Worm (Caenorhabditis elegans): ENCODE results near the gene pld-1.

Gene pld-1

DNA sequence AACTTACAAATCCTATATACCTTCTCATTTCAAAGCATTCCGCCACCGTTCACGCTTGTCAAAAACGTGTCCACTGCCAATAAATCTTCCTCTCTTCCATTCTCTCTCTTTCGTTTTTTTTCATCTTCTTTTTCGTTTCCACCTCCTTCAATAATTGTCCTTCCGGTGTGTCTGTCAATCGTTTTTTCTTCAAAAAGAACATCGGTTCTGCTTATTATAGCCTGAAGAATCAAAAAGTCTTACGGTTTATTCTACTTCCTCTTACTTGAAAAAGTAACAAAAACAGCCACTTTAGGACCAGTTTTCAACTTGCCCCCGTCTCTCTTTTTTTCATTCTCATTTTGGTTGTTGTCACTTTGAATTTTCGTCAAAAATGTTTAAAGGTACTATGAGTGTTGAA, 42.2 kb downstream of the pld-1 start:
- TF ChIP-seq ahr-1 (tag; optimal IDR thresholded peaks at IDR 0.05): no peak
- TF ChIP-seq ceh-48 (tag; optimal IDR thresholded peaks at IDR 0.05): no peak
- TF ChIP-seq C38D4.7 (GFP tag; optimal IDR thresholded peaks at IDR 0.05): no peak
- TF ChIP-seq ets-4 (tag; optimal IDR thresholded peaks at IDR 0.05): no peak
- no peak for TF ChIP-seq unc-86 (tag; optimal IDR thresholded peaks at IDR 0.05)

DNA sequence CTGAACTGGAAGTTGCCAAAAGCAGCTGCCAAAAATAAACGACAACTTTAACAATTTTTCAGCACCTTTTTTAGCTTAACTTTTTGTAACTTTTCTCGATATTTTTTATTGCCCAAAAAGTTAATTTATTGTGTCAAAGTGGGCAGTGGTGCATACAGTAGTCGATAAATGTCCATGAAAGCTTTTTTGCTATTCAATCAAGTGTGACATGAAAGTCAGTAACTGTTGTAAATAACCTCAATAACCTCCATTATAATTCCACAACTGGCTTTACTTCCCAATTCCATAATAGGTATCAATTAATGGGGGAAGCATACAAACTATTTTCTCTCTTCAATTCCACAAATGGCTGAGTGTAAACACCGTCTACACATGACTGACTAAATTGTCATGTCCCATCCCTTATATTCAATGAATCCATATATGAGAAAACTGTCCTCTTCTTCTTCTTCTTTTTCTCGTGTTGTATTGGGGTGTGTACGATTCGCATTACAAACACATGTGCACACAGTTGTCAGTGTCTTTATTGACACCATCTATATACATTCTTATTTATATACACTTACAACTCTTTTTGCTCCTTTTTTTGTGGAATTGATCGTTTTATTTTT, 43.2 kb downstream of the pld-1 start:
- peak; percentile 18 for TF ChIP-seq ceh-31 (tag; optimal IDR thresholded peaks at IDR 0.05)
- no peak for TF ChIP-seq hlh-13 (GFP tag; optimal IDR thresholded peaks at IDR 0.05)
- no peak for TF ChIP-seq ceh-48 (tag; optimal IDR thresholded peaks at IDR 0.05)
- no peak for TF ChIP-seq ceh-9 (tag; optimal IDR thresholded peaks at IDR 0.05)
- no peak for TF ChIP-seq ceh-6 (GFP tag; optimal IDR thresholded peaks at IDR 0.05)
- TF ChIP-seq hlh-15 (tag; optimal IDR thresholded peaks at IDR 0.05): no peak
- TF ChIP-seq elt-4 (tag; optimal IDR thresholded peaks at IDR 0.05): no peak

DNA sequence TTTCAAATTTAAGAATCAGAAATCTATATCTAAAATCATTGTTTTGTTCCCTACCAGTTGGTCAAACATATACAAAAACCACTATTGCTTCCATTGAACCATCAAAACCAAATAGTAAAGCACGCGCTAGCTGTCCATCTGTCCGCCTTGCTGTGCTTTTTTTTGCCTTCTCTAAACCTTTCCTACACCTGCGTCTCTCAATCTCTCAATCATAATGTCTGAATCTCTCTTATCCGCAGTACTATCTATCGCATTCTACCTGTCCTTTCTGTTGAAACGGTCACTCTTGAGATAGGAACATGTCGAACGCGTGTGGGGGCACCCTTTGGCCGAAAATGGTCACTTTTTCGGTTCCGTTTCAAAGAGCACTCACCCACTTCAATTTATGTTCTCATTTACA, 44.2 kb downstream of the pld-1 start:
- TF ChIP-seq unc-42 (tag; optimal IDR thresholded peaks at IDR 0.05) (no peak), lin-11 (tag; optimal IDR thresholded peaks at IDR 0.05) (no peak), pat-9 (tag; optimal IDR thresholded peaks at IDR 0.05) (no peak), hlh-15 (tag; optimal IDR thresholded peaks at IDR 0.05) (no peak), nfya-1 (tag; optimal IDR thresholded peaks at IDR 0.05) (peak; percentile 24), zip-5 (tag; optimal IDR thresholded peaks at IDR 0.05) (no peak), elt-2 (tag; optimal IDR thresholded peaks at IDR 0.05) (peak; percentile 74), ets-4 (tag; optimal IDR thresholded peaks at IDR 0.05) (no peak), ttx-3 (tag; optimal IDR thresholded peaks at IDR 0.05) (no peak), dmd-4 (tag; optimal IDR thresholded peaks at IDR 0.05; ENCODE audit: borderline replicate concordance) (no peak), ceh-9 (tag; optimal IDR thresholded peaks at IDR 0.05) (no peak), elt-4 (tag; optimal IDR thresholded peaks at IDR 0.05) (no peak)

DNA sequence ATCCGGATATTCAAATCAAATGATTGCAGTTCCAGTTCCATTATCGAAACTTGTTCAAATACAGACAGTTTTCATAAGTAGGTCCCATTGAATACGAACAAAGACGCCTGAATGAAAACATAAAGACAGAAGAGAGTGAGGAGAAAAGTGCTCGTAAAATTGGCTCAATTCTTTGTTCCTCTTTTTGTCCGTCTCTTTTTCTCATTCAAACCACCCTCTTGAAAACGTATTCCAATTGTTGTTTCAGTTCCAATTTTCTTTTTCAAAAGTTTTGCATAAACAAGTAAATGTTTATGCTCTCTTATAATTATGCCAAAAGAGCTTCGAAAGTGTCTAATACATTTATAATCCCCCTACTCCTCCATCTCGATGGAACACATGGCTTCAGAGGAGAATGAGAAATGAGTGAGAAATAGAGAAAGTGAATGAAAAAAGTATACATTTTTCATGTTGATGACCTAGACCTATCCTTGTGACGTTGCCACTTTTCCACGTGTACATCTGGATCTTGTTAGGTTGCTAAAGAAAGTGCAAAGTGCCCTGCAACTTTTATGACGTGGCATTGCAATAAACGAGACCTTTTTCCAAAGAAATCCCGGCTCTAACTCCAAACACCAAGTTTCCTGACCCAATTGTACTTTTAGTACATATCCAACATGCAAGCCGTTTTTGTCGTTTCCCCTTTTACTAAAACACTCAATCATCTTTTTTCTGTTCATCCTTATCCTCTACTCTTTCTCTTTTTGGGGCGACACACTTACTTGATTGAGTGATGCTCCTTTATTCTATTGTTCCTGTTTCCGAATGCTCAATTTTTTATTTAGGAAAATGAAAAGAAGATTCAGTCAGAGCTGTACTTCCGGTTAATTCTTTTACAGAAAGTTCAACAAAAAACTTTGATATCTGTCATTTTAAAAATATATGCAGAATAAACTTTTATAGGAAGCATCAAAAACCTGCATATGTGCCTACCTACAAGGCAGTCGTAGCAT, 45.0 kb downstream of the pld-1 start:
- TF ChIP-seq T23F11.4 (GFP tag; optimal IDR thresholded peaks at IDR 0.05) (no peak), unc-42 (tag; optimal IDR thresholded peaks at IDR 0.05) (peak; percentile 22)

DNA sequence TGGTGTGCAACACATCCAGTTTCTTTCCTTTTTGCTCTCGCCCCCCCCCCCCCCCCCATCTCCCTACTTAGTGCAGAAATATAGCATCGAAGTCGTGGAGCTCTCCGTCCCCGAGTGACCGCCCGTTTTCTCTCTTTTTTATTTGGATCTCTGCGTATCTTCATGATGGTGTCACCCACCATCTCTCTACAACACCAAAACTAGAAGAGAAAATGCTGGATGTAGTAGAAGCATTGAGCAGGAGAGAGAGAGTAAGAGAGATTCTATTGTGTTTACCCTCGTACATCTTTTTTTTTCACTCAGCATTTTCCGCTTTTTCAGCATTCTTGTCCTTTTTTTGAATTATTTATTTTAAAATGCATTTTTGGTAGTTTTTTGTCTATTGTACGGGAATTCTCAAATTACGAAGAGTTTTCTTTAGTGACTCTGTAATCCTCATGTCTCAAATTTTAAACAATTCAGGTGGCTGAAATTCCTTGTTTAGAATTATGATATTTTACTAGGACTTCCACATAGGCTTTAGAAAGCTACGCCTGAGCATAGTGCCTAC, 49.0 kb downstream of the pld-1 start:
- TF ChIP-seq K09A11.1 (tag; optimal IDR thresholded peaks at IDR 0.05; ENCODE audit: insufficient read depth) (no peak), pax-1 (tag; optimal IDR thresholded peaks at IDR 0.05) (no peak), ceh-45 (GFP tag; IDR thresholded peaks at IDR 0.05) (no peak), sdc-2 (tag; optimal IDR thresholded peaks at IDR 0.05) (no peak), tbx-2 (tag; optimal IDR thresholded peaks at IDR 0.05) (no peak), fax-1 (tag; optimal IDR thresholded peaks at IDR 0.05) (no peak), zip-5 (tag; optimal IDR thresholded peaks at IDR 0.05) (no peak), ceh-9 (tag; optimal IDR thresholded peaks at IDR 0.05) (no peak), hlh-8 (tag; optimal IDR thresholded peaks at IDR 0.05) (no peak)

DNA sequence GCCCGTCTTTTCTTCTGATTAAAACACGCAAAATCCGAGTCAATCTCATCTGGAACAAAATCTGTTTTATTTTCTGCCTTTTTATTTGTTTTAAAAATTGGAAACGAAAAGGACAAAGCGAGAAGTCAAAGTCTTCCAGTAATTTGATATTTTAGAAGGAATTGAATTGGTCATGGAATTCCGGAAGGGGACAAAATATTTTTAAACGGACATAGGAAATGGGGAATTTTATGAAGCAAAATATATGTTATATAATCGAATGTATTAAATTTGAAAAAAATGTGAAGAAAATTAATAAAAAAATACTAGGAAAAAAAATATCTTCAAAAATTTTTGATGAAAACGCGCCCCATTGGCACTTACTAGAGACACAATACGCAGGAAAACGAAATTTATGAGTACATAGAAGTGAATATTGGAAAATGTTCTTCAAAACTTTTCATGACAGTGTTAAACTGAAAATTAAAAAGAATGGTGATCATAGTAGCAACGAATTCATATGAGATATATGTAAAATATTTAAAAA, 50.8 kb downstream of the pld-1 start, which contains the start of gene F33G12.7:
Gene F33G12.7, minus strand, starts transcription at position 51 of the 526 bp plus-strand sequence.
- peak; percentile 62 for TF ChIP-seq elt-2 (tag; optimal IDR thresholded peaks at IDR 0.05)
- TF ChIP-seq fax-1 (tag; optimal IDR thresholded peaks at IDR 0.05): no peak
